Worm (Caenorhabditis elegans): ENCODE data around the gene srw-35.

srw-35 gene

ce11 chrV:16459377-16459776, 12.9 kb upstream of the srw-35 start:
- no peak for TF ChIP-seq snpc-4 (tag; optimal IDR thresholded peaks at IDR 0.05)

- TF ChIP-seq fos-1 (tag; optimal IDR thresholded peaks at IDR 0.05) = no peak
- no peak for TF ChIP-seq jun-1 (tag; optimal IDR thresholded peaks at IDR 0.05)
- no peak for TF ChIP-seq elt-3 (tag; optimal IDR thresholded peaks at IDR 0.05)
- TF ChIP-seq nhr-28 (tag; optimal IDR thresholded peaks at IDR 0.05) = no peak
- TF ChIP-seq nhr-12 (tag; optimal IDR thresholded peaks at IDR 0.05) = no peak
- no peak for TF ChIP-seq ceh-82 (tag; optimal IDR thresholded peaks at IDR 0.05)
- TF ChIP-seq nhr-43 (tag; optimal IDR thresholded peaks at IDR 0.05; ENCODE audit: poor library complexity, severe bottlenecking) = no peak
- TF ChIP-seq nhr-25 (tag; optimal IDR thresholded peaks at IDR 0.05) = no peak
- TF ChIP-seq nhr-76 (tag; optimal IDR thresholded peaks at IDR 0.05) = no peak
- no peak for TF ChIP-seq fkh-10 (GFP tag; optimal IDR thresholded peaks at IDR 0.05)
- TF ChIP-seq lsy-12 (tag; optimal IDR thresholded peaks at IDR 0.05) = no peak
- no peak for TF ChIP-seq ZK546.5 (tag; optimal IDR thresholded peaks at IDR 0.05)
- no peak for TF ChIP-seq ztf-4 (tag; optimal IDR thresholded peaks at IDR 0.05)
- TF ChIP-seq unc-62 (GFP tag; optimal IDR thresholded peaks at IDR 0.05) = no peak
- no peak for TF ChIP-seq ceh-16 (tag; optimal IDR thresholded peaks at IDR 0.05)
- TF ChIP-seq sea-2 (GFP tag; optimal IDR thresholded peaks at IDR 0.05) = no peak
- no peak for TF ChIP-seq elt-1 (tag; optimal IDR thresholded peaks at IDR 0.05)
- no peak for TF ChIP-seq ztf-11 (tag; optimal IDR thresholded peaks at IDR 0.05)
Measured at ce11 chrV:16460866-16461265, 11.4 kb upstream of the srw-35 start, which contains the start of gene srh-142. Gene srh-142, minus strand, starts transcription at chrV:16460966.

- TF ChIP-seq elt-3 (tag; optimal IDR thresholded peaks at IDR 0.05) (no peak), egl-27 (tag; optimal IDR thresholded peaks at IDR 0.05) (no peak), ztf-4 (tag; optimal IDR thresholded peaks at IDR 0.05) (no peak), zag-1 (tag; optimal IDR thresholded peaks at IDR 0.05) (no peak), elt-2 (tag; optimal IDR thresholded peaks at IDR 0.05) (no peak), snpc-4 (tag; optimal IDR thresholded peaks at IDR 0.05) (no peak)
Measured at ce11 chrV:16467840-16468239, 4.5 kb upstream of the srw-35 start, which contains the start of gene sru-44. Gene sru-44, minus strand, starts transcription at chrV:16467940.

- no peak for TF ChIP-seq skn-1 (tag; optimal IDR thresholded peaks at IDR 0.05)
- no peak for TF ChIP-seq lin-15B (tag; optimal IDR thresholded peaks at IDR 0.05)
- no peak for TF ChIP-seq tbx-2 (tag; optimal IDR thresholded peaks at IDR 0.05)
- TF ChIP-seq ama-1 (optimal IDR thresholded peaks at IDR 0.05) = no peak
- TF ChIP-seq nhr-23 (tag; optimal IDR thresholded peaks at IDR 0.05) = no peak
- no peak for TF ChIP-seq unc-39 (tag; optimal IDR thresholded peaks at IDR 0.05)
- no peak for TF ChIP-seq nhr-43 (tag; optimal IDR thresholded peaks at IDR 0.05; ENCODE audit: poor library complexity, severe bottlenecking)
- TF ChIP-seq fos-1 (tag; optimal IDR thresholded peaks at IDR 0.05) = no peak
- TF ChIP-seq ceh-82 (tag; optimal IDR thresholded peaks at IDR 0.05) = no peak
- no peak for TF ChIP-seq nhr-76 (tag; optimal IDR thresholded peaks at IDR 0.05)
- no peak for TF ChIP-seq snpc-4 (tag; optimal IDR thresholded peaks at IDR 0.05)
- TF ChIP-seq nhr-25 (tag; optimal IDR thresholded peaks at IDR 0.05) = no peak
- TF ChIP-seq lsy-12 (tag; optimal IDR thresholded peaks at IDR 0.05) = no peak
- no peak for TF ChIP-seq nhr-77 (tag; optimal IDR thresholded peaks at IDR 0.05)
- TF ChIP-seq lin-39 (tag; optimal IDR thresholded peaks at IDR 0.05) = no peak
- TF ChIP-seq aly-2 (tag; optimal IDR thresholded peaks at IDR 0.05) = no peak
- TF ChIP-seq zag-1 (tag; optimal IDR thresholded peaks at IDR 0.05) = no peak
- no peak for TF ChIP-seq R02D3.7 (tag; optimal IDR thresholded peaks at IDR 0.05)
- no peak for TF ChIP-seq egl-5 (tag; optimal IDR thresholded peaks at IDR 0.05)
Measured at ce11 chrV:16470916-16471315, 1.4 kb upstream of the srw-35 start, which contains the start of gene srh-138. Gene srh-138, minus strand, starts transcription at chrV:16471016.

- no peak for TF ChIP-seq ceh-16 (tag; optimal IDR thresholded peaks at IDR 0.05)
- no peak for TF ChIP-seq nhr-23 (tag; optimal IDR thresholded peaks at IDR 0.05)
- no peak for TF ChIP-seq jun-1 (tag; optimal IDR thresholded peaks at IDR 0.05)
Measured at ce11 chrV:16479275-16479674, 7.0 kb downstream of the srw-35 start, which contains the start of gene T08G3.11. Gene T08G3.11, minus strand, starts transcription at chrV:16479375.

All from whole organism, L3 larva.